Worm (Caenorhabditis elegans) whole organism, midembryonic: Measurements from ENCODE around the gene T05A7.7.

Experiments
- T22C8.4 ChIP-seq: fragments of 200-800 bp; sonication (Bioruptor generic); IDR thresholded peaks from 2 replicates; pipeline ENCODE4 v1.3.6; 2022; ENCODE audit warnings: missing genetic modification characterization, missing compliant biosample characterization
- cog-1 ChIP-seq: sonication (generic microtip); optimal IDR thresholded peaks from 2 replicates; lab custom pipeline; 2016; ENCODE audit warnings: missing genetic modification characterization, missing compliant biosample characterization
- flt-1 ChIP-seq: fragments of 200-800 bp; sonication (Bioruptor generic); IDR thresholded peaks from 2 replicates; pipeline ENCODE4 v1.3.6; 2022; ENCODE audit warnings: missing genetic modification characterization, missing compliant biosample characterization
- klf-2 ChIP-seq: fragments of 200-800 bp; sonication (Bioruptor generic); conservative IDR thresholded peaks from 2 replicates; pipeline ENCODE4 v1.3.6; 2022; ENCODE audit warnings: missing genetic modification reagents, missing genetic modification characterization, missing compliant biosample characterization
- med-1 ChIP-seq: sonication (generic microtip); optimal IDR thresholded peaks from 2 replicates; lab custom pipeline; 2017; ENCODE audit warnings: missing genetic modification characterization, mild to moderate bottlenecking, missing compliant biosample characterization, antibody characterized with exemption, missing genetic modification reagents; ENCODE audit not compliant: insufficient read depth
- ref-1 ChIP-seq: fragments of 200-800 bp; sonication (Bioruptor generic); conservative IDR thresholded peaks from 2 replicates; pipeline ENCODE4 v1.3.6; 2022; ENCODE audit warnings: missing genetic modification reagents, missing genetic modification characterization, missing compliant biosample characterization
- tab-1 ChIP-seq: fragments of 200-800 bp; sonication (Bioruptor generic); IDR thresholded peaks from 2 replicates; pipeline ENCODE4 v1.3.6; 2022; ENCODE audit warnings: missing genetic modification characterization, missing compliant biosample characterization
- ztf-23 ChIP-seq: fragments of 200-800 bp; sonication (Bioruptor generic); IDR thresholded peaks from 2 replicates; pipeline ENCODE4 v1.3.6; 2022; ENCODE audit warnings: missing genetic modification reagents, missing genetic modification characterization, missing compliant biosample characterization
- ztf-29 ChIP-seq: fragments of 200-800 bp; sonication (Bioruptor generic); IDR thresholded peaks from 2 replicates; pipeline ENCODE4 v1.3.6; 2022; ENCODE audit warnings: missing genetic modification reagents, missing genetic modification characterization, missing compliant biosample characterization

Gene T05A7.7

DNA sequence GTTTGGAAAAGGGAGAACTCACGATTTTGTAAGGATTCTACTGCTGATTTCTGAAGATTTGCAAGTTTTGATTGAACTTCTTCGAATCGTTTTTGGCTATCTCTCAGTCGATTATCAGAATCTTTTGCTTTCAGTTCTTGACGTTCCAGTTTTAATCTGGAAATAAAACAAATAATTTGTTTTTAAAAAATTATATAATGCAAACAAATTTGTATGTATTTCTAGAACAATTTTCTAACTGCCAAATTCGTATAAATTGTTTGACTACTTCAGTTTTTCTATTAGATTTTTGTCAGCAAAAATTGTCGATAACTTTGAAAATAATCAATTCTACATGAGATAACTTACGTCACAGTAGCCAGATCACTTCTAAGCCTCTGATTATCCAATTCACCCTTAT is 49.8 kb downstream of the T05A7.7 start:
- no peak for TF ChIP-seq cog-1 (tag; lab: Kevin White, UChicago)
- no peak for TF ChIP-seq ref-1 (GFP tag; lab: Robert Waterston, UW)
- TF ChIP-seq ztf-23 (GFP tag; lab: Robert Waterston, UW): no peak
- no peak for TF ChIP-seq T22C8.4 (GFP tag; lab: Robert Waterston, UW)
- no peak for TF ChIP-seq flt-1
- TF ChIP-seq ztf-29 (GFP tag; lab: Robert Waterston, UW): no peak
- no peak for TF ChIP-seq tab-1 (GFP tag; lab: Robert Waterston, UW)
- TF ChIP-seq med-1 (GFP tag; lab: Kevin White, UChicago): no peak
- no peak for TF ChIP-seq klf-2 (GFP tag; lab: Robert Waterston, UW)
